Fruit fly (Drosophila melanogaster): ENCODE results near the gene Hsp27.

The Hsp27 gene

dm6 chr3L:9383345-9384075 lies at the start of gene Hsp27 (continued):
- TF ChIP-seq CG13424 (tag; optimal IDR thresholded peaks at IDR 0.05) = peak; percentile 95
- peak in 1 of 2 experiments; percentile 97 for TF ChIP-seq Eip74EF (GFP tag; optimal IDR thresholded peaks at IDR 0.05)
- peak; percentile 94 for TF ChIP-seq schlank (tag; optimal IDR thresholded peaks at IDR 0.05)
- peak; percentile 96 for TF ChIP-seq CG9817 (tag; optimal IDR thresholded peaks at IDR 0.05)
- peak; percentile 69 for TF ChIP-seq CG3163 (GFP tag; optimal IDR thresholded peaks at IDR 0.05)
- TF ChIP-seq CG11398 (GFP tag; optimal IDR thresholded peaks at IDR 0.05) = peak; percentile 60
- TF ChIP-seq Spps (tag; optimal IDR thresholded peaks at IDR 0.05) = peak; percentile 96
- peak; percentile 97 for TF ChIP-seq wor (GFP tag; IDR thresholded peaks at IDR 0.05)
- peak; percentile 95 for TF ChIP-seq CG43689 (GFP tag; IDR thresholded peaks at IDR 0.05)
- peak; percentile 93 for TF ChIP-seq Dip3 (GFP tag; optimal IDR thresholded peaks at IDR 0.05)
- TF ChIP-seq Six4 (GFP tag; optimal IDR thresholded peaks at IDR 0.05) = peak; percentile 97
- TF ChIP-seq dmrt11E (tag; optimal IDR thresholded peaks at IDR 0.05) = peak; percentile 95
- peak; percentile 79 for TF ChIP-seq CG15696 (tag; optimal IDR thresholded peaks at IDR 0.05)
- no peak for TF ChIP-seq kni (GFP tag; optimal IDR thresholded peaks at IDR 0.05)
- peak; percentile 97 for TF ChIP-seq Dek (tag; optimal IDR thresholded peaks at IDR 0.05)
- peak; percentile 97 for TF ChIP-seq NfI (GFP tag; optimal IDR thresholded peaks at IDR 0.05)
- peak; percentile 50 for TF ChIP-seq Elba2 (GFP tag; optimal IDR thresholded peaks at IDR 0.05)
- TF ChIP-seq CG17359 (tag; optimal IDR thresholded peaks at IDR 0.05) = peak; percentile 99
- peak; percentile 92 for TF ChIP-seq CG12769 (tag; optimal IDR thresholded peaks at IDR 0.05)
- TF ChIP-seq CG1233 (GFP tag; optimal IDR thresholded peaks at IDR 0.05) = peak; percentile 97
- peak; percentile 98 for TF ChIP-seq CG10209 (GFP tag; optimal IDR thresholded peaks at IDR 0.05)
- TF ChIP-seq E2f1 (GFP tag; IDR thresholded peaks at IDR 0.05) = peak; percentile 99
- peak; percentile 96 for TF ChIP-seq dati (GFP tag; IDR thresholded peaks at IDR 0.05)
- peak; percentile 89 for TF ChIP-seq CG18011 (GFP tag; optimal IDR thresholded peaks at IDR 0.05)
- peak; percentile 93 for TF ChIP-seq NK7.1 (GFP tag; optimal IDR thresholded peaks at IDR 0.05)
- no peak for TF ChIP-seq ato (GFP tag; IDR thresholded peaks at IDR 0.05; ENCODE audit: partially characterized antibody)
- no peak for TF ChIP-seq cad (GFP tag; optimal IDR thresholded peaks at IDR 0.05)
- peak; percentile 95 for TF ChIP-seq CG8290 (GFP tag; optimal IDR thresholded peaks at IDR 0.05)
- peak in 1 of 2 experiments; percentile 66 for TF ChIP-seq CG8290 (tag; optimal IDR thresholded peaks at IDR 0.05)
- TF ChIP-seq gt (GFP tag; IDR thresholded peaks at IDR 0.05) = peak; percentile 97
- peak; percentile 87 for TF ChIP-seq CG3838 (GFP tag; optimal IDR thresholded peaks at IDR 0.05)
- peak; percentile 96 for TF ChIP-seq so (GFP tag; IDR thresholded peaks at IDR 0.05)
- peak; percentile 98 for TF ChIP-seq Meics (GFP tag; optimal IDR thresholded peaks at IDR 0.05)
- peak; percentile 98 for TF ChIP-seq gce (GFP tag; IDR thresholded peaks at IDR 0.05)
- no peak for TF ChIP-seq D (optimal IDR thresholded peaks at IDR 0.05)
- peak; percentile 98 for TF ChIP-seq D (GFP tag; optimal IDR thresholded peaks at IDR 0.05)
- TF ChIP-seq Lim3 (GFP tag; IDR thresholded peaks at IDR 0.05) = peak; percentile 95
- peak; percentile 97 for TF ChIP-seq CoRest (tag; optimal IDR thresholded peaks at IDR 0.05)
- peak; percentile 96 for TF ChIP-seq Dad (GFP tag; optimal IDR thresholded peaks at IDR 0.05)
- peak; percentile 87 for TF ChIP-seq disco-r (GFP tag; optimal IDR thresholded peaks at IDR 0.05)
- peak; percentile 94 for TF ChIP-seq Bteb2 (GFP tag; optimal IDR thresholded peaks at IDR 0.05)
- TF ChIP-seq ftz-f1 (GFP tag; optimal IDR thresholded peaks at IDR 0.05) = peak; percentile 81
- TF ChIP-seq CG4424 (GFP tag; optimal IDR thresholded peaks at IDR 0.05) = peak; percentile 99
- peak; percentile 98 for TF ChIP-seq lilli (GFP tag; optimal IDR thresholded peaks at IDR 0.05)
- peak; percentile 96 for TF ChIP-seq CG17612 (GFP tag; IDR thresholded peaks at IDR 0.05)
- peak; percentile 96 for TF ChIP-seq CG15601 (tag; optimal IDR thresholded peaks at IDR 0.05)
- no peak for TF ChIP-seq chinmo (GFP tag; IDR thresholded peaks at IDR 0.05; ENCODE audit: partially characterized antibody)
- no peak for TF ChIP-seq pita (GFP tag; optimal IDR thresholded peaks at IDR 0.05)
- peak; percentile 95 for TF ChIP-seq ap (GFP tag; IDR thresholded peaks at IDR 0.05)
- peak; percentile 78 for TF ChIP-seq ash1 (GFP tag; optimal IDR thresholded peaks at IDR 0.05)
